Worm (Caenorhabditis elegans) whole organism, L3 larva: ENCODE measurements around the gene H03G16.7.

Experiments used
- aly-2 ChIP-seq: fragments of 150-350 bp; optimal IDR thresholded peaks from 2 replicates; lab custom pipeline; 2014; ENCODE audit warnings: missing biosample characterization, missing genetic modification characterization
- ama-1 ChIP-seq: fragments of 150-350 bp; optimal IDR thresholded peaks from 2 replicates; lab custom pipeline; 2018
- fos-1 ChIP-seq: fragments of 150-350 bp; optimal IDR thresholded peaks from 2 replicates; lab custom pipeline; 2014; ENCODE audit warnings: missing biosample characterization, missing genetic modification characterization
- lin-39 ChIP-seq: fragments of 150-350 bp; optimal IDR thresholded peaks from 2 replicates; lab custom pipeline; 2018; ENCODE audit warnings: missing biosample characterization, missing genetic modification reagents, missing genetic modification characterization
- nhr-11 ChIP-seq: fragments of 150-350 bp; optimal IDR thresholded peaks from 2 replicates; lab custom pipeline; 2014; ENCODE audit warnings: missing biosample characterization, missing genetic modification characterization
- pqm-1 ChIP-seq: fragments of 150-350 bp; optimal IDR thresholded peaks from 2 replicates; lab custom pipeline; 2017; ENCODE audit warnings: missing biosample characterization, missing genetic modification characterization, inconsistent platforms
- unc-62 ChIP-seq: fragments of 150-350 bp; sonication (generic microtip); optimal IDR thresholded peaks from 4 replicates; lab custom pipeline; 2014; ENCODE audit warnings: missing biosample characterization, missing genetic modification reagents, missing genetic modification characterization
- ztf-4 ChIP-seq: fragments of 150-350 bp; optimal IDR thresholded peaks from 2 replicates; lab custom pipeline; 2014; ENCODE audit warnings: missing biosample characterization, missing genetic modification characterization

DNA sequence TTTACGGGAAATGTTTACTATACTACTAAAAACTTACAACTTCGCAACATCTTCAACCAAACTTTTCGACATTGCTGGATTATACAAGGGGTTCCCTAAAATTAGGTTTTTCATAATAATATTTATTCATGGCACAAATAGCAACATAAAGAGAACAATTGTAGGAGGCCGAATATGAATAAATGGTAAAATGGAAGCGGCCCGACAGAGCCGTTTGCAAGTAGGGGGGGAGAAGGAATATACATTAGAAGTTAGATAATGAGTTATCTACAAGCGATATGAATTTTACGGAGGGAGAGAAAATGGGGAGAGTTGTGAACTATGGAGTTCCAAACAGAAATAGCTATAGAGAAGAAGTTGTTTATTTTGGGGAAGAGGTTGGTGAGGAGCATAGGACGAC is 4.5 kb upstream of the H03G16.7 start, which contains the start of gene fbxa-96:
- TF ChIP-seq aly-2 (tag; lab: Kevin White, UChicago) (no peak), fos-1 (tag; lab: Kevin White, UChicago) (no peak), ztf-4 (tag; lab: Kevin White, UChicago) (no peak), nhr-11 (tag; lab: Kevin White, UChicago) (no peak), ama-1 (lab: Kevin White, UChicago) (no peak), lin-39 (tag; lab: Kevin White, UChicago) (no peak), unc-62 (GFP tag; lab: Kevin White, UChicago) (no peak), pqm-1 (no peak)
